Fruit fly (Drosophila melanogaster) whole organism, prepupa: ENCODE measurements around the gene PIG-L.

Experiments
- Blimp-1 ChIP-seq: fragments of 200-800 bp; sonication (Bioruptor generic); optimal IDR thresholded peaks from 3 replicates; lab custom pipeline; 2017; ENCODE audit warnings: missing biosample characterization, missing genetic modification characterization, mild to moderate bottlenecking, moderate library complexity, missing genetic modification reagents
- CG10631 ChIP-seq: fragments of 200-800 bp; sonication (Bioruptor generic); optimal IDR thresholded peaks from 2 replicates; lab custom pipeline; 2016; ENCODE audit warnings: missing biosample characterization, missing genetic modification characterization
- CG10669 ChIP-seq: fragments of 200-800 bp; sonication (Bioruptor generic); optimal IDR thresholded peaks from 3 replicates; lab custom pipeline; 2018; ENCODE audit warnings: missing biosample characterization, mild to moderate bottlenecking, missing genetic modification characterization, moderate library complexity
- CG11294 ChIP-seq: fragments of 200-800 bp; sonication (Bioruptor generic); IDR thresholded peaks from 2 replicates; pipeline ENCODE4 v1.3.6; 2022; ENCODE audit warnings: missing biosample characterization, missing genetic modification characterization
- CG11762 ChIP-seq: fragments of 200-800 bp; sonication (Bioruptor generic); optimal IDR thresholded peaks from 3 replicates; lab custom pipeline; 2016; ENCODE audit warnings: missing biosample characterization, missing genetic modification characterization; ENCODE audit not compliant: insufficient read depth
- CG1621 ChIP-seq: fragments of 200-800 bp; sonication (Bioruptor generic); optimal IDR thresholded peaks from 3 replicates; lab custom pipeline; 2018; ENCODE audit warnings: missing biosample characterization, mild to moderate bottlenecking, missing genetic modification characterization
- CG16779 ChIP-seq: fragments of 200-800 bp; sonication (Bioruptor generic); optimal IDR thresholded peaks from 3 replicates; lab custom pipeline; 2017; ENCODE audit warnings: missing biosample characterization, mild to moderate bottlenecking, missing genetic modification characterization
- CG3032 ChIP-seq: fragments of 200-800 bp; optimal IDR thresholded peaks from 2 replicates; lab custom pipeline; 2019; ENCODE audit warnings: missing biosample characterization, mild to moderate bottlenecking, missing genetic modification characterization, moderate library complexity
- CG31627 ChIP-seq: fragments of 200-800 bp; sonication (Bioruptor generic); optimal IDR thresholded peaks from 3 replicates; lab custom pipeline; 2016; ENCODE audit warnings: missing biosample characterization, missing genetic modification characterization
- CG34406 ChIP-seq: fragments of 200-800 bp; sonication (Bioruptor generic); optimal IDR thresholded peaks from 3 replicates; lab custom pipeline; 2016; ENCODE audit warnings: missing biosample characterization, missing genetic modification characterization
- CG3919 ChIP-seq: fragments of 200-800 bp; sonication (Bioruptor generic); optimal IDR thresholded peaks from 3 replicates; lab custom pipeline; 2016; ENCODE audit warnings: missing biosample characterization, missing genetic modification characterization
- CG4318 ChIP-seq: fragments of 200-800 bp; sonication (Bioruptor generic); optimal IDR thresholded peaks from 3 replicates; lab custom pipeline; 2017; ENCODE audit warnings: missing biosample characterization, mild to moderate bottlenecking, missing genetic modification characterization
- CG6163 ChIP-seq: fragments of 200-800 bp; sonication (Bioruptor generic); IDR thresholded peaks from 3 replicates; pipeline ENCODE4 v1.3.6; 2022; ENCODE audit warnings: missing biosample characterization, missing genetic modification characterization
- CG6792 ChIP-seq: fragments of 200-800 bp; sonication (Bioruptor generic); optimal IDR thresholded peaks from 3 replicates; lab custom pipeline; 2016; ENCODE audit warnings: missing biosample characterization, missing genetic modification characterization
- CG6808 ChIP-seq: fragments of 200-800 bp; sonication (Bioruptor generic); optimal IDR thresholded peaks from 3 replicates; lab custom pipeline; 2017; ENCODE audit warnings: missing biosample characterization, missing genetic modification characterization, mild to moderate bottlenecking, moderate library complexity, missing genetic modification reagents
- CG6854 ChIP-seq: fragments of 200-800 bp; sonication (Bioruptor generic); optimal IDR thresholded peaks from 2 replicates; lab custom pipeline; 2017; ENCODE audit warnings: missing biosample characterization, mild to moderate bottlenecking, missing genetic modification characterization
- CG7368 ChIP-seq: fragments of 200-800 bp; sonication (Bioruptor generic); optimal IDR thresholded peaks from 3 replicates; lab custom pipeline; 2016; ENCODE audit warnings: missing biosample characterization, missing genetic modification characterization
- CG8119 ChIP-seq: fragments of 200-800 bp; sonication (Bioruptor generic); IDR thresholded peaks from 3 replicates; pipeline ENCODE4 v1.3.6; 2022; ENCODE audit warnings: missing biosample characterization, missing genetic modification characterization
- CG8632 ChIP-seq: fragments of 200-800 bp; sonication (Bioruptor generic); optimal IDR thresholded peaks from 3 replicates; lab custom pipeline; 2016; ENCODE audit warnings: missing biosample characterization, missing genetic modification characterization
- CG9139 ChIP-seq: fragments of 200-800 bp; sonication (Bioruptor generic); optimal IDR thresholded peaks from 3 replicates; lab custom pipeline; 2017; ENCODE audit warnings: missing biosample characterization, mild to moderate bottlenecking, missing genetic modification characterization
- Eip75B ChIP-seq: fragments of 200-800 bp; sonication (Bioruptor generic); optimal IDR thresholded peaks from 3 replicates; lab custom pipeline; 2016; ENCODE audit warnings: missing biosample characterization, missing genetic modification characterization
- Eip78C ChIP-seq: fragments of 200-800 bp; sonication (Bioruptor generic); peaks from one replicate; lab custom pipeline; 2016; ENCODE audit warnings: missing biosample characterization, missing genetic modification characterization
- Eip93F ChIP-seq: fragments of 200-800 bp; sonication (Bioruptor generic); optimal IDR thresholded peaks from 2 replicates; lab custom pipeline; 2016; ENCODE audit warnings: missing biosample characterization, mild to moderate bottlenecking, missing genetic modification characterization
- Ets21C ChIP-seq: fragments of 200-800 bp; sonication (Bioruptor generic); optimal IDR thresholded peaks from 3 replicates; lab custom pipeline; 2016; ENCODE audit warnings: missing biosample characterization, missing genetic modification characterization
- Ets96B ChIP-seq: fragments of 200-800 bp; optimal IDR thresholded peaks from 2 replicates; lab custom pipeline; 2019; ENCODE audit warnings: missing biosample characterization, mild to moderate bottlenecking, missing genetic modification characterization, moderate library complexity
- Gug ChIP-seq: fragments of 200-800 bp; sonication (Bioruptor generic); IDR thresholded peaks from 2 replicates; pipeline ENCODE4 v1.3.6; 2022; ENCODE audit warnings: missing biosample characterization, missing genetic modification characterization
- Hr38 ChIP-seq: sonication (Bioruptor generic); optimal IDR thresholded peaks from 2 replicates; lab custom pipeline; 2016; ENCODE audit warnings: missing biosample characterization, missing genetic modification characterization
- Hr39 ChIP-seq: fragments of 200-800 bp; sonication (Bioruptor generic); optimal IDR thresholded peaks from 2 replicates; lab custom pipeline; 2016; ENCODE audit warnings: missing biosample characterization, missing genetic modification characterization
- Hr4 ChIP-seq: fragments of 200-800 bp; sonication (Bioruptor generic); optimal IDR thresholded peaks from 3 replicates; lab custom pipeline; 2016; ENCODE audit warnings: missing biosample characterization, missing genetic modification characterization
- Lpt ChIP-seq: fragments of 200-800 bp; sonication (Bioruptor generic); optimal IDR thresholded peaks from 3 replicates; lab custom pipeline; 2016; ENCODE audit warnings: missing biosample characterization, missing genetic modification characterization
- Met ChIP-seq: fragments of 200-800 bp; sonication (Bioruptor generic); optimal IDR thresholded peaks from 3 replicates; lab custom pipeline; 2016; ENCODE audit warnings: missing biosample characterization, missing genetic modification characterization
- OdsH ChIP-seq: fragments of 200-800 bp; sonication (Bioruptor generic); optimal IDR thresholded peaks from 3 replicates; lab custom pipeline; 2016; ENCODE audit warnings: missing biosample characterization, missing genetic modification characterization
- Smox ChIP-seq: fragments of 200-800 bp; sonication (Bioruptor generic); optimal IDR thresholded peaks from 3 replicates; lab custom pipeline; 2016; ENCODE audit warnings: missing biosample characterization, missing genetic modification characterization
- Sox14 ChIP-seq: fragments of 200-800 bp; sonication (Bioruptor generic); optimal IDR thresholded peaks from 3 replicates; lab custom pipeline; 2016; ENCODE audit warnings: missing biosample characterization, missing genetic modification characterization
- achi ChIP-seq: fragments of 200-800 bp; sonication (Bioruptor generic); optimal IDR thresholded peaks from 3 replicates; lab custom pipeline; 2016; ENCODE audit warnings: missing biosample characterization, missing genetic modification characterization
- acj6 ChIP-seq: fragments of 200-800 bp; sonication (Bioruptor generic); optimal IDR thresholded peaks from 3 replicates; lab custom pipeline; 2016; ENCODE audit warnings: missing biosample characterization, missing genetic modification characterization
- dac ChIP-seq: fragments of 200-800 bp; sonication (Bioruptor generic); optimal IDR thresholded peaks from 2 replicates; lab custom pipeline; 2017; ENCODE audit warnings: missing biosample characterization, mild to moderate bottlenecking, missing genetic modification characterization
- dsx ChIP-seq: fragments of 200-800 bp; optimal IDR thresholded peaks from 3 replicates; lab custom pipeline; 2019; ENCODE audit warnings: missing biosample characterization, mild to moderate bottlenecking, missing genetic modification characterization, moderate library complexity; ENCODE audit not compliant: poor library complexity, severe bottlenecking
- eg ChIP-seq: fragments of 200-800 bp; sonication (Bioruptor generic); IDR thresholded peaks from 3 replicates; pipeline ENCODE4 v1.3.6; 2022; ENCODE audit warnings: missing biosample characterization, missing genetic modification characterization
- esn ChIP-seq: fragments of 200-800 bp; sonication (Bioruptor generic); optimal IDR thresholded peaks from 2 replicates; lab custom pipeline; 2016; ENCODE audit warnings: missing biosample characterization, mild to moderate bottlenecking, missing genetic modification characterization, moderate library complexity
- fd59A ChIP-seq: fragments of 200-800 bp; sonication (Bioruptor generic); optimal IDR thresholded peaks from 2 replicates; lab custom pipeline; 2017; ENCODE audit warnings: missing biosample characterization, mild to moderate bottlenecking, missing genetic modification characterization, missing genetic modification reagents
- fd85E ChIP-seq: fragments of 200-800 bp; sonication (Bioruptor generic); optimal IDR thresholded peaks from 3 replicates; lab custom pipeline; 2016; ENCODE audit warnings: missing biosample characterization, missing genetic modification characterization
- fkh ChIP-seq: fragments of 200-800 bp; sonication (Bioruptor generic); optimal IDR thresholded peaks from 3 replicates; lab custom pipeline; 2017; ENCODE audit warnings: missing biosample characterization, mild to moderate bottlenecking, missing genetic modification characterization, moderate library complexity
- pdm3 ChIP-seq: fragments of 200-800 bp; sonication (Bioruptor generic); optimal IDR thresholded peaks from 3 replicates; lab custom pipeline; 2016; ENCODE audit warnings: missing biosample characterization, missing genetic modification characterization
- salr ChIP-seq, 2 experiments: fragments of 200-800 bp; sonication (Bioruptor generic); optimal IDR thresholded peaks; 3 replicates each; lab custom pipeline; 2016 to 2018; ENCODE audit warnings: missing biosample characterization in 2 of 2, missing genetic modification characterization in 2 of 2, mild to moderate bottlenecking in 1 of 2
- ss ChIP-seq, 2 experiments: fragments of 200-800 bp; sonication (Bioruptor generic); optimal IDR thresholded peaks; 2 replicates in 1 of 2; 3 replicates in 1 of 2; lab custom pipeline; 2017 to 2018; ENCODE audit warnings: mild to moderate bottlenecking in 2 of 2, missing biosample characterization in 2 of 2, missing genetic modification characterization in 2 of 2, moderate library complexity in 1 of 2
- svp ChIP-seq: fragments of 200-800 bp; sonication (Bioruptor generic); peaks from one replicate; lab custom pipeline; 2016; ENCODE audit warnings: missing biosample characterization, missing genetic modification characterization
- vri ChIP-seq: fragments of 200-800 bp; sonication (Bioruptor generic); optimal IDR thresholded peaks from 3 replicates; lab custom pipeline; 2016; ENCODE audit warnings: missing biosample characterization, mild to moderate bottlenecking, missing genetic modification characterization

The PIG-L gene

DNA sequence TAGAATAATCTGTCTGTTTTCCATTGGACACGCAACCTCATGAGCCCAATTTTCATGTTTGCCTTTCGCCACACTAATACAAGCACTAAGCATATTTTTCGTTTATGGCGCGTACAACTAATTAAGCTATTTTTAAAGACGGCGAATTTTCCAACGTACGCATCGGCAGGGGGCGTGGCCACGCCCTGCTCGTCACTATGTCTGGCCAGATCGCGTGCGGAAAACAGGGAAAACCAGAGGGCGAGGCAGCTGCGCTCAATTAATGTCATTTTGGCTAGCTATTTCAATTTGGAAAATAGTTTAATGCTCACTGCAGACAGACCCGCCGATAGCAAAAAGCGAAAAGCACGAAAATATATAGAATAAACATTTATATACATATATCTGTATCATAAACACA, 16.4 kb downstream of the PIG-L start:
- TF ChIP-seq Hr38 (no peak), Smox (GFP tag; lab: Kevin White, UChicago) (no peak), CG9139 (no peak), Ets21C (GFP tag; lab: Kevin White, UChicago) (no peak), vri (no peak), acj6 (GFP tag; lab: Kevin White, UChicago) (no peak), CG6163 (GFP tag; lab: Robert Waterston, UW) (no peak), Eip75B (GFP tag; lab: Kevin White, UChicago) (no peak), CG6792 (no peak), CG16779 (tag; lab: Kevin White, UChicago) (no peak), Lpt (GFP tag; lab: Kevin White, UChicago) (no peak), CG10631 (GFP tag; lab: Kevin White, UChicago) (no peak), Ets96B (tag; lab: Kevin White, UChicago) (no peak), CG3919 (GFP tag; lab: Kevin White, UChicago) (no peak), ss (GFP tag; optimal IDR thresholded peaks at IDR 0.05; lab: Kevin White, UChicago) (no peak), dsx (GFP tag; lab: Kevin White, UChicago) (no peak), achi (GFP tag; lab: Kevin White, UChicago) (no peak)

DNA sequence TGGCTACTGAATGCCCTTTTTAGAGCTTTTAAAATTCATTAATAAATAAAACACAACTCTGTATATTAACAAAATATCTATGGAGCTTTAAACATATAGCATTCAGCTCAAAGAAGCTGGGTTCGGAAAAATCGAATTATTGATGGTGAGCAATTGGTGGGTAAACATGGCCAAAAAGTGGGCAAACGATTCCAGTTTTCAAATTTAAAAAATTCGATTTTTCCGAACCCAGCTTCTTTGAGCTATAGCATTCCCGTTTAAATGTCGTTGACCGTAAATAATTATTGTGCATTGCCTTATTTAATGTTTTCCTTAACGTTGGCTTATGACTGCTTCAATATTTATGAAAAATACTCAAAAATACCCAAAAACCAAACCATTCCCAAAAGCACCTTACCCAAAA, 19.5 kb downstream of the PIG-L start:
- no peak for TF ChIP-seq eg
- peak; percentile 59 for TF ChIP-seq CG31627
- TF ChIP-seq achi (GFP tag; lab: Kevin White, UChicago): peak; percentile 35
- TF ChIP-seq CG6163 (GFP tag; lab: Robert Waterston, UW): no peak
- no peak for TF ChIP-seq Eip93F
- TF ChIP-seq Ets96B (tag; lab: Kevin White, UChicago): no peak
- TF ChIP-seq CG6808 (GFP tag; lab: Kevin White, UChicago): peak; percentile 43
- peak; percentile 46 for TF ChIP-seq CG34406 (GFP tag; lab: Kevin White, UChicago)
- peak; percentile 77 for TF ChIP-seq Eip78C (GFP tag; lab: Kevin White, UChicago)
- peak; percentile 71 for TF ChIP-seq esn (GFP tag; lab: Kevin White, UChicago)
- TF ChIP-seq CG10669 (GFP tag; lab: Kevin White, UChicago): peak; percentile 30
- TF ChIP-seq Met (GFP tag; lab: Kevin White, UChicago): peak; percentile 69
- TF ChIP-seq CG8119 (GFP tag; lab: Robert Waterston, UW): 0 out of 3 replicates have a peak, but pooled peaks have one; percentile 14
- TF ChIP-seq fkh (GFP tag; lab: Kevin White, UChicago): no peak
- TF ChIP-seq pdm3 (GFP tag; lab: Kevin White, UChicago): peak; percentile 57
- peak; percentile 23 for TF ChIP-seq CG4318 (GFP tag; lab: Kevin White, UChicago)
- TF ChIP-seq Smox (GFP tag; lab: Kevin White, UChicago): peak; percentile 64
- peak in 1 of 2 experiments; percentile 49 for TF ChIP-seq ss (GFP tag; optimal IDR thresholded peaks at IDR 0.05; lab: Kevin White, UChicago)
- TF ChIP-seq CG11762 (GFP tag; lab: Kevin White, UChicago): no peak
- no peak for TF ChIP-seq dsx (GFP tag; lab: Kevin White, UChicago)
- peak; percentile 37 for TF ChIP-seq dac (GFP tag; lab: Kevin White, UChicago)
- TF ChIP-seq svp (GFP tag; lab: Kevin White, UChicago): peak; percentile 79
- TF ChIP-seq fd85E (GFP tag; lab: Kevin White, UChicago): no peak
- TF ChIP-seq CG8632 (GFP tag; lab: Kevin White, UChicago): peak; percentile 37
- no peak for TF ChIP-seq Hr38
- peak; percentile 45 for TF ChIP-seq Hr39 (GFP tag; lab: Kevin White, UChicago)
- peak; percentile 23 for TF ChIP-seq fd59A
- peak; percentile 44 for TF ChIP-seq CG3032
- no peak for TF ChIP-seq Lpt (GFP tag; lab: Kevin White, UChicago)
- peak in 1 of 2 experiments; percentile 55 for TF ChIP-seq salr (GFP tag; optimal IDR thresholded peaks at IDR 0.05; lab: Kevin White, UChicago)
- no peak for TF ChIP-seq Blimp-1 (GFP tag; lab: Kevin White, UChicago)
- no peak for TF ChIP-seq Gug (GFP tag; lab: Robert Waterston, UW)
- no peak for TF ChIP-seq CG11294
- no peak for TF ChIP-seq CG7368
- TF ChIP-seq CG1621 (tag; lab: Kevin White, UChicago): no peak
- no peak for TF ChIP-seq CG6854 (GFP tag; lab: Kevin White, UChicago)
- peak; percentile 10 for TF ChIP-seq OdsH
- no peak for TF ChIP-seq CG9139
- TF ChIP-seq vri: no peak
- peak; percentile 45 for TF ChIP-seq CG10631 (GFP tag; lab: Kevin White, UChicago)
- TF ChIP-seq Hr4: peak; percentile 49
- TF ChIP-seq CG16779 (tag; lab: Kevin White, UChicago): no peak
- TF ChIP-seq Sox14 (GFP tag; lab: Kevin White, UChicago): peak; percentile 39
- peak; percentile 38 for TF ChIP-seq Ets21C (GFP tag; lab: Kevin White, UChicago)
